Worm (Caenorhabditis elegans) whole organism, midembryonic: Measurements from ENCODE around the gene K10D11.7.

Source experiments
- T22C8.4 ChIP-seq: fragments of 200-800 bp; sonication (Bioruptor generic); IDR thresholded peaks from 2 replicates; pipeline ENCODE4 v1.3.6; 2022; ENCODE audit warnings: missing genetic modification characterization, missing compliant biosample characterization
- cog-1 ChIP-seq: sonication (generic microtip); optimal IDR thresholded peaks from 2 replicates; lab custom pipeline; 2016; ENCODE audit warnings: missing genetic modification characterization, missing compliant biosample characterization
- flt-1 ChIP-seq: fragments of 200-800 bp; sonication (Bioruptor generic); IDR thresholded peaks from 2 replicates; pipeline ENCODE4 v1.3.6; 2022; ENCODE audit warnings: missing genetic modification characterization, missing compliant biosample characterization
- klf-2 ChIP-seq: fragments of 200-800 bp; sonication (Bioruptor generic); conservative IDR thresholded peaks from 2 replicates; pipeline ENCODE4 v1.3.6; 2022; ENCODE audit warnings: missing genetic modification reagents, missing genetic modification characterization, missing compliant biosample characterization
- med-1 ChIP-seq: sonication (generic microtip); optimal IDR thresholded peaks from 2 replicates; lab custom pipeline; 2017; ENCODE audit warnings: missing genetic modification characterization, mild to moderate bottlenecking, missing compliant biosample characterization, antibody characterized with exemption, missing genetic modification reagents; ENCODE audit not compliant: insufficient read depth
- ref-1 ChIP-seq: fragments of 200-800 bp; sonication (Bioruptor generic); conservative IDR thresholded peaks from 2 replicates; pipeline ENCODE4 v1.3.6; 2022; ENCODE audit warnings: missing genetic modification reagents, missing genetic modification characterization, missing compliant biosample characterization
- tab-1 ChIP-seq: fragments of 200-800 bp; sonication (Bioruptor generic); IDR thresholded peaks from 2 replicates; pipeline ENCODE4 v1.3.6; 2022; ENCODE audit warnings: missing genetic modification characterization, missing compliant biosample characterization
- ztf-23 ChIP-seq: fragments of 200-800 bp; sonication (Bioruptor generic); IDR thresholded peaks from 2 replicates; pipeline ENCODE4 v1.3.6; 2022; ENCODE audit warnings: missing genetic modification reagents, missing genetic modification characterization, missing compliant biosample characterization
- ztf-29 ChIP-seq: fragments of 200-800 bp; sonication (Bioruptor generic); IDR thresholded peaks from 2 replicates; pipeline ENCODE4 v1.3.6; 2022; ENCODE audit warnings: missing genetic modification reagents, missing genetic modification characterization, missing compliant biosample characterization

K10D11.7 gene

DNA sequence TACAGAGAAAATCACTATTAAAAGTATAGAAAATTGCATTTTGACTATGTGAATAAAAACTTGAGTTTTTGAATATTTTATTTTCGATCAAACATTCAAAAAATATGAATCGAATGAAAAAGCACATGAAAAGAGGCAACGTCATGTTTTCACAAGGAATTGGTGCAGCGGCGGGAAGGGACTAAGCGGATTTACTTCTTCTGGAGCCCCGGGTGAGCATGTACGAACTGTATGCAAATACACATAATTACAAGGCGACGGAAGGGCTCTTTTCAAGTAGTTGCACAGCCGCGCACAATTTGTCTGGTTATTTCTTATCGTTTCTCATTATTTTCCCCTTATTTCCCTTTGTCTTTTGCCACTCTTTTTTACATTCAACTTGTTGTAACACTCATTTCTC, at the start of gene K10D11.7:
K10D11.7 (minus strand) TSS at position 101 of the 400 bp plus-strand sequence.
- TF ChIP-seq flt-1 (GFP tag; lab: Robert Waterston, UW) (no peak), ref-1 (GFP tag; lab: Robert Waterston, UW) (no peak), ztf-29 (GFP tag; lab: Robert Waterston, UW) (no peak), cog-1 (tag; lab: Kevin White, UChicago) (no peak), ztf-23 (no peak), klf-2 (GFP tag; lab: Robert Waterston, UW) (no peak), med-1 (no peak), tab-1 (GFP tag; lab: Robert Waterston, UW) (no peak), T22C8.4 (GFP tag; lab: Robert Waterston, UW) (no peak)

DNA sequence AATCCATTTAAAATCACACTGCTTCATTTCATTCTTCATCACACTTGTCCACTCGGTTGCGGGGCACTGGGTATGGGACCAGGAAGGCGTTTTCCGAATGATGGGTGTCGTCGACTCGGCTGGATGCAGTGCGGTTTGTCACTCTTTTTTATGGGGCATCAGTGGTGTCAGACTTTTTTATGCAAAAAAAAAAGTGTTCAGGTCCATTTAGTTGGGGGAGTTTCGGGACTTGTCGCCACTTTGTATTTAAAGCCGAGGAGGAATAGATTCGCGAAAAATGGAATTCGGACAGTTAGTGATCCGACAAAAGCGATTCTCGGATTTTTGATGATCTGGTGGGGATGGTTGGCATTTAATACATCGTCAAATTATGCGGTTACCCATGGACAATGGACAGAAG, 49.2 kb upstream of the K10D11.7 start:
- TF ChIP-seq med-1 (no peak), ztf-29 (GFP tag; lab: Robert Waterston, UW) (no peak), ref-1 (GFP tag; lab: Robert Waterston, UW) (no peak), klf-2 (GFP tag; lab: Robert Waterston, UW) (no peak), flt-1 (GFP tag; lab: Robert Waterston, UW) (no peak), T22C8.4 (GFP tag; lab: Robert Waterston, UW) (no peak), tab-1 (GFP tag; lab: Robert Waterston, UW) (no peak), ztf-23 (no peak)

DNA sequence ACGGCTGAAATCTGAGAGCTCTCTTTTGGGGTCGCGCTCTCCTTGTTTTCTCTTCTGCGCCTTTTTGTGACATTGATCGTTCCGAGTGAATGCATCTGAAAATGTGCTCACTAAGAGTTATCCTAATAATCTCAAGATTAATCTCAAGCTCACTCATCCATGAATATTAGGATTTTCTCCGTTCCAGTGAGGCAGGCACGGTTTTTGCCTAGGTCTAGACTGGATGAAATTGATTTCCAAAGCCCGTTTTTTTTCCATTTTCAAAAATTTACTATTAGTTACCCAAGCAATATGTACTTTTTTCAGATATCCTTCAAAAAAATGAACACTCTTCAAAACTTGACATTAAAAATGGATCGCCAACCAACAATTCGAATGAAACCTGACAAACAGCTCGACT, 46.3 kb upstream of the K10D11.7 start, which contains the start of gene amt-2:
amt-2 (plus strand) TSS at position 301 of the 400 bp plus-strand sequence.
- TF ChIP-seq T22C8.4 (GFP tag; lab: Robert Waterston, UW) (no peak), cog-1 (tag; lab: Kevin White, UChicago) (no peak), ztf-29 (GFP tag; lab: Robert Waterston, UW) (no peak), tab-1 (GFP tag; lab: Robert Waterston, UW) (no peak), med-1 (no peak), ztf-23 (no peak), ref-1 (GFP tag; lab: Robert Waterston, UW) (no peak), klf-2 (GFP tag; lab: Robert Waterston, UW) (no peak)

DNA sequence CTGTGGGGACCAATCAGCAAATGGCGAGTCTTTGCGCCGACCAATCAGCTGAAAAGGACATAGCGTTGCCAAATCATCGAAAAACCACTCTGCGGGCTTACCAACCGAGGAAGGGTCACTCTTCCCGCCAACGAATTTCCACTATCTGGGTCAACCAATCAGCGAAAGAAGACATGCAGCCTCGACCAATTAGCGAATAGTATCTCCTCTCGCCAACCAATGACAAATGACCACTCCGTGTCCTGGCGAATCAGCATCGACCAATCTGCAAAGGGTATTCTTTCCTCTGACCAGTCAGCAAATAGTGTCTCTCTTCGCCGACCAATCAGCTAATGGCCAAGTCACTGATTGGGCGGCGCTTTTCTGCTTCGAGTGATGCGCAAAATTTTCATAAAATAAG, 45.7 kb upstream of the K10D11.7 start:
- no peak for TF ChIP-seq ztf-29 (GFP tag; lab: Robert Waterston, UW)
- no peak for TF ChIP-seq flt-1 (GFP tag; lab: Robert Waterston, UW)
- TF ChIP-seq cog-1 (tag; lab: Kevin White, UChicago), result no peak
- no peak for TF ChIP-seq med-1
- TF ChIP-seq ref-1 (GFP tag; lab: Robert Waterston, UW), result no peak
- TF ChIP-seq klf-2 (GFP tag; lab: Robert Waterston, UW), result no peak
- no peak for TF ChIP-seq tab-1 (GFP tag; lab: Robert Waterston, UW)
- no peak for TF ChIP-seq T22C8.4 (GFP tag; lab: Robert Waterston, UW)
- TF ChIP-seq ztf-23, result no peak

DNA sequence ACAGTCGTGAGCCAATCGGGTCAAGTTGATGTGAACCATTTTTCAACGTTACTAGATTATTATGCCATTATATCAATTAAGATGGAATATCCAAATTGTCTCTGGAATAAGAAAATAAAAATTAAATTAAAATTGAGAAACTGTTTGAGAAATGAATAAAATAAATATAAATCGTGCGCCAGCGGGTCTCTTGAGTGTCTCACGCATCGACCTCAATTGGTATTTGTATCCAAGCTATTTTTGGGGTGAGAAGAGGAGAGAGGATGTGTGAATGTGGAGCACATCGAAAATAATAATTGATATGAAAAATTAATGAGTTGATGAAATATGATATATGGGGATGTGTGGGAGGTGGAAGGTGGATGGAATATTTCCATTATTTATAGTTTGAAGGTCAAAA, 43.1 kb upstream of the K10D11.7 start, which contains the start of gene F49E11.2:
F49E11.2 (minus strand) TSS at position 101 of the 400 bp plus-strand sequence.
- no peak for TF ChIP-seq ztf-29 (GFP tag; lab: Robert Waterston, UW)
- TF ChIP-seq med-1, result no peak
- TF ChIP-seq cog-1 (tag; lab: Kevin White, UChicago), result no peak
- TF ChIP-seq flt-1 (GFP tag; lab: Robert Waterston, UW), result no peak
- no peak for TF ChIP-seq ref-1 (GFP tag; lab: Robert Waterston, UW)
- no peak for TF ChIP-seq tab-1 (GFP tag; lab: Robert Waterston, UW)
- no peak for TF ChIP-seq klf-2 (GFP tag; lab: Robert Waterston, UW)
- TF ChIP-seq T22C8.4 (GFP tag; lab: Robert Waterston, UW), result no peak
- TF ChIP-seq ztf-23, result no peak

DNA sequence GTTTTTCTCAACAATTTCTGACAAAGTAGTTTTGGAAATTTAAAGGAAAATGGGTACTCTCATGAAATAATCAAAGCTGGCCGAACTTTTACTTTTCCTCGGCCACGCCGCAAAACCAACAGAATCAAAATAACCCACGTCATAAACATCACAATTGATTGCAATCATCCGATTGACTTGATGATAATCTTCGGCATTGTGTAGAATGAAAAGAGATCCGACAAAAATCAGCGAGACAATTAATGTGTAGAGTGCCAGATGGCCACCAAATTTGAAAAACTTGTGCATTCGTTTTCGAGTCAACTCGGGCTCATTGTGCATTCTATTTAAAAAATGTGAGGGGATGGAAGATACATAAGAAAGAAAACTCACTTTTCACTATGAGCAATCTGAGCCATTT, 41.0 kb upstream of the K10D11.7 start:
- TF ChIP-seq flt-1 (GFP tag; lab: Robert Waterston, UW) (peak; percentile 32; the same call in 1 of the 2 replicates), tab-1 (GFP tag; lab: Robert Waterston, UW) (no peak)

DNA sequence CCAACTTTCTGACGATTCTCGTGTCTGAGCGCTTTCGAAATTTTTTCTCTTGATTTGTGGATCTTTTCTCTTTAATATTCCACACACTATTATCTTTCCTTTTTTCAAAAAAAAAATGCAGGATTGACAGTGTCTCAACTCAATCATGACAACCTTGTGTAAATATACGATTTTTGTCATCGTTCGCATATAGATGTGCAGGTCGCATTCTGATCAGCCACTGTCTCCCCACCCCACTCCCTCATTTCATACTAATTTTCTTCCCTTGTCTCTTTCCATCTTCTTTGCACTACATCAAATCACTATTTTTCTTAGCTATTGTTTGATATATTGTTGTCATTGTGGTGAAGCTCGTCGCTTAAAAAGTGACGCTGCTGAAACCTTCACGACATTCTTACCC, 39.5 kb upstream of the K10D11.7 start:
- TF ChIP-seq med-1, result no peak
- no peak for TF ChIP-seq cog-1 (tag; lab: Kevin White, UChicago)
- no peak for TF ChIP-seq ztf-23
- TF ChIP-seq klf-2 (GFP tag; lab: Robert Waterston, UW), result no peak
- TF ChIP-seq flt-1 (GFP tag; lab: Robert Waterston, UW), result no peak
- TF ChIP-seq T22C8.4 (GFP tag; lab: Robert Waterston, UW), result no peak
- no peak for TF ChIP-seq tab-1 (GFP tag; lab: Robert Waterston, UW)
- TF ChIP-seq ztf-29 (GFP tag; lab: Robert Waterston, UW), result no peak
- no peak for TF ChIP-seq ref-1 (GFP tag; lab: Robert Waterston, UW)

DNA sequence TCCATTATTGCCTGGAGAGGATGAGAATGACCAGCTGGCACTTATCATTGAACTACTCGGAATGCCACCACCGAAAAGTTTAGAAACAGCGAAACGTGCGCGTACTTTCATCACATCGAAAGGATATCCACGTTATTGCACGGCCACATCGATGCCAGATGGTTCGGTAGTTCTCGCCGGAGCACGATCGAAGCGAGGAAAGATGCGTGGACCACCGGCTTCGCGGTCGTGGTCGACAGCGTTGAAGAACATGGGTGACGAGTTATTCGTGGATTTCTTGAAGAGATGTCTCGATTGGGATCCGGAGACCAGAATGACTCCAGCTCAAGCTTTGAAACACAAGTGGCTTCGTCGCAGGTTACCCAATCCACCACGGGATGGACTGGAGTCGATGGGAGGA, 37.7 kb upstream of the K10D11.7 start:
- TF ChIP-seq ztf-29 (GFP tag; lab: Robert Waterston, UW) (no peak), klf-2 (GFP tag; lab: Robert Waterston, UW) (no peak), ztf-23 (no peak), flt-1 (GFP tag; lab: Robert Waterston, UW) (no peak), cog-1 (tag; lab: Kevin White, UChicago) (no peak), T22C8.4 (GFP tag; lab: Robert Waterston, UW) (no peak), ref-1 (GFP tag; lab: Robert Waterston, UW) (no peak), med-1 (no peak), tab-1 (GFP tag; lab: Robert Waterston, UW) (no peak)

DNA sequence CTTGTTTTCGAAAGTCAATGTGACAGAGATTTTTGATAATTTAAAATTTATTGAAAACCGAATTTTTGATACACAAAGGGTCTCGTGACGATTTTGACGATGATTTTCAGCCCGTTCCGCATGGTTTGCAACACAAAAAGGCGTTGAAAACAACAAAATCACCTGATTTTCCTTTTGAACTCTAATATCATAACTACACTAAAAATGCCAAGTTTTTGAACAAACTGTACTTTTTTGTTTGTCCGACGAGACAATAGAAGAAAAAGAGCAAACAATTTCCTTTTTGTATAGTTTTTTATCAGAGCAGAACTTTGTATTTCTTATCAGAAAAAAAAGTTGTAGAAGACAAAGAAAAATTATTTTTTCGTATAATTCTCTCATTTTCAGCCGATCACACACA, 36.4 kb upstream of the K10D11.7 start:
- TF ChIP-seq cog-1 (tag; lab: Kevin White, UChicago), result no peak
- TF ChIP-seq flt-1 (GFP tag; lab: Robert Waterston, UW), result no peak
- no peak for TF ChIP-seq tab-1 (GFP tag; lab: Robert Waterston, UW)
- no peak for TF ChIP-seq med-1
- TF ChIP-seq ref-1 (GFP tag; lab: Robert Waterston, UW), result no peak
- TF ChIP-seq klf-2 (GFP tag; lab: Robert Waterston, UW), result no peak
- TF ChIP-seq ztf-29 (GFP tag; lab: Robert Waterston, UW), result no peak
- no peak for TF ChIP-seq T22C8.4 (GFP tag; lab: Robert Waterston, UW)
- no peak for TF ChIP-seq ztf-23
